Fruit fly (Drosophila melanogaster): ENCODE data around the gene Sec16.

Gene Sec16

dm6 chrX:12579506-12579999 is 16.3 kb upstream of the Sec16 start (continued):
- TF ChIP-seq wor (GFP tag; IDR thresholded peaks at IDR 0.05) (peak; percentile 91), CG11247 (GFP tag; IDR thresholded peaks at IDR 0.05) (peak; percentile 81), CG2889 (GFP tag; IDR thresholded peaks at IDR 0.05) (peak; percentile 88), CG3407 (GFP tag; optimal IDR thresholded peaks at IDR 0.05) (peak; percentile 86), CG4820 (GFP tag; optimal IDR thresholded peaks at IDR 0.05) (peak; percentile 92), ash1 (GFP tag; optimal IDR thresholded peaks at IDR 0.05) (peak; percentile 31), vfl (GFP tag; optimal IDR thresholded peaks at IDR 0.05) (peak; percentile 94), hbn (GFP tag; IDR thresholded peaks at IDR 0.05; ENCODE audit: partially characterized antibody) (no peak), CG18476 (GFP tag; optimal IDR thresholded peaks at IDR 0.05) (peak; percentile 93), fd64A (GFP tag; optimal IDR thresholded peaks at IDR 0.05) (peak; percentile 78), CG31388 (GFP tag; optimal IDR thresholded peaks at IDR 0.05) (peak; percentile 80), CG13894 (tag; optimal IDR thresholded peaks at IDR 0.05) (peak; percentile 95), fru (optimal IDR thresholded peaks at IDR 0.05) (no peak), sens-2 (GFP tag; IDR thresholded peaks at IDR 0.05) (peak; percentile 73), CG4707 (GFP tag; optimal IDR thresholded peaks at IDR 0.05) (peak; percentile 92), pan (optimal IDR thresholded peaks at IDR 0.05) (no peak), pan (GFP tag; optimal IDR thresholded peaks at IDR 0.05 in 1 of 2, IDR thresholded peaks at IDR 0.05 in 1 of 2) (peak in 1 of 2 experiments; percentile 95), GATAe (GFP tag; conservative IDR thresholded peaks at IDR 0.05) (peak; percentile 64), Fer2 (tag; optimal IDR thresholded peaks at IDR 0.05) (peak; percentile 89), CG16815 (GFP tag; optimal IDR thresholded peaks at IDR 0.05) (peak; percentile 88), E2f1 (GFP tag; IDR thresholded peaks at IDR 0.05) (peak; percentile 86), CG1602 (GFP tag; optimal IDR thresholded peaks at IDR 0.05) (peak; percentile 88), MTF-1 (GFP tag; optimal IDR thresholded peaks at IDR 0.05; ENCODE audit: borderline replicate concordance) (peak; percentile 78), Ada2b (GFP tag; IDR thresholded peaks at IDR 0.05) (peak; percentile 93), toy (GFP tag; IDR thresholded peaks at IDR 0.05) (peak; percentile 70), CG7839 (tag; optimal IDR thresholded peaks at IDR 0.05) (peak; percentile 98), CG10209 (GFP tag; optimal IDR thresholded peaks at IDR 0.05) (peak; percentile 96), trh (GFP tag; optimal IDR thresholded peaks at IDR 0.05) (peak; percentile 88), CG8478 (optimal IDR thresholded peaks at IDR 0.05) (no peak), CG18011 (GFP tag; optimal IDR thresholded peaks at IDR 0.05) (peak; percentile 83), CG34422 (GFP tag; IDR thresholded peaks at IDR 0.05) (peak; percentile 89), CG7987 (GFP tag; optimal IDR thresholded peaks at IDR 0.05) (peak; percentile 60), abd-A (tag; optimal IDR thresholded peaks at IDR 0.05) (peak; percentile 80), amos (GFP tag; IDR thresholded peaks at IDR 0.05; ENCODE audit: partially characterized antibody) (no peak; the same call in 1 of the 2 replicates), scrt (GFP tag; optimal IDR thresholded peaks at IDR 0.05) (peak; percentile 90), Meics (GFP tag; optimal IDR thresholded peaks at IDR 0.05) (peak; percentile 97), CG15696 (tag; optimal IDR thresholded peaks at IDR 0.05) (peak; percentile 81), CG7963 (GFP tag; IDR thresholded peaks at IDR 0.05; ENCODE audit: partially characterized antibody) (no peak), CG16863 (GFP tag; optimal IDR thresholded peaks at IDR 0.05) (peak; percentile 96), gt (GFP tag; IDR thresholded peaks at IDR 0.05) (peak; percentile 61), Awh (GFP tag; IDR thresholded peaks at IDR 0.05) (peak; percentile 91), odd (GFP tag; optimal IDR thresholded peaks at IDR 0.05) (peak; percentile 93), CG15601 (tag; optimal IDR thresholded peaks at IDR 0.05) (peak; percentile 84), pnt (GFP tag; optimal IDR thresholded peaks at IDR 0.05) (peak; percentile 93), Oli (tag; optimal IDR thresholded peaks at IDR 0.05) (peak; percentile 97), Scr (GFP tag; IDR thresholded peaks at IDR 0.05; ENCODE audit: partially characterized antibody) (no peak), CG9817 (tag; optimal IDR thresholded peaks at IDR 0.05) (peak; percentile 96), nau (GFP tag; optimal IDR thresholded peaks at IDR 0.05) (peak; percentile 96), lov (optimal IDR thresholded peaks at IDR 0.05) (no peak), lov (GFP tag; IDR thresholded peaks at IDR 0.05) (peak; percentile 54; the same call in 1 of the 3 replicates), Vsx1 (GFP tag; optimal IDR thresholded peaks at IDR 0.05) (peak; percentile 81)
